Worm (Caenorhabditis elegans) whole organism, L3 larva: ENCODE results near the gene C27H6.8.

Experiments
- R02D3.7 ChIP-seq: fragments of 150-350 bp; optimal IDR thresholded peaks from 2 replicates; lab custom pipeline; 2014; ENCODE audit warnings: missing biosample characterization, missing genetic modification characterization
- aly-2 ChIP-seq: fragments of 150-350 bp; optimal IDR thresholded peaks from 2 replicates; lab custom pipeline; 2014; ENCODE audit warnings: missing biosample characterization, missing genetic modification characterization
- ama-1 ChIP-seq: fragments of 150-350 bp; optimal IDR thresholded peaks from 2 replicates; lab custom pipeline; 2018
- ceh-28 ChIP-seq: fragments of 150-350 bp; optimal IDR thresholded peaks from 2 replicates; lab custom pipeline; 2014; ENCODE audit warnings: missing biosample characterization, missing genetic modification reagents, missing genetic modification characterization
- ceh-9 ChIP-seq: sonication (generic microtip); optimal IDR thresholded peaks from 2 replicates; lab custom pipeline; 2018; ENCODE audit warnings: missing biosample characterization, missing genetic modification characterization
- daf-12 ChIP-seq: fragments of 150-350 bp; optimal IDR thresholded peaks from 2 replicates; lab custom pipeline; 2014; ENCODE audit warnings: missing biosample characterization, missing genetic modification reagents, missing genetic modification characterization
- egl-5 ChIP-seq: fragments of 150-350 bp; optimal IDR thresholded peaks from 2 replicates; lab custom pipeline; 2017; ENCODE audit warnings: missing biosample characterization, missing genetic modification reagents, missing genetic modification characterization, inconsistent platforms
- elt-1 ChIP-seq: fragments of 150-350 bp; optimal IDR thresholded peaks from 2 replicates; lab custom pipeline; 2014; ENCODE audit warnings: missing biosample characterization, missing genetic modification characterization
- elt-2 ChIP-seq: sonication (generic microtip); optimal IDR thresholded peaks from 2 replicates; lab custom pipeline; 2016; ENCODE audit warnings: missing genetic modification reagents, mild to moderate bottlenecking, missing genetic modification characterization, missing compliant biosample characterization
- elt-3 ChIP-seq, 3 experiments: fragments of 150-350 bp in 1 of 3; sonication (generic microtip) in 2 of 3; optimal IDR thresholded peaks; 2 replicates in 2 of 3; 4 replicates in 1 of 3; lab custom pipeline; 2014 to 2017; ENCODE audit warnings: missing biosample characterization in 3 of 3, missing genetic modification characterization in 3 of 3
- fkh-10 ChIP-seq: sonication (generic microtip); optimal IDR thresholded peaks from 2 replicates; lab custom pipeline; 2017; ENCODE audit warnings: missing biosample characterization, missing genetic modification reagents, missing genetic modification characterization
- fkh-2 ChIP-seq: fragments of 150-350 bp; optimal IDR thresholded peaks from 2 replicates; lab custom pipeline; 2014; ENCODE audit warnings: missing biosample characterization, missing genetic modification reagents, missing genetic modification characterization
- fos-1 ChIP-seq: fragments of 150-350 bp; optimal IDR thresholded peaks from 2 replicates; lab custom pipeline; 2014; ENCODE audit warnings: missing biosample characterization, missing genetic modification characterization
- hmg-11 ChIP-seq: sonication (generic microtip); optimal IDR thresholded peaks from 2 replicates; lab custom pipeline; 2016; ENCODE audit warnings: missing genetic modification characterization, missing compliant biosample characterization
- jun-1 ChIP-seq: fragments of 150-350 bp; optimal IDR thresholded peaks from 2 replicates; lab custom pipeline; 2014; ENCODE audit warnings: missing biosample characterization, missing genetic modification reagents, missing genetic modification characterization
- lin-15B ChIP-seq: fragments of 150-350 bp; optimal IDR thresholded peaks from 2 replicates; lab custom pipeline; 2014; ENCODE audit warnings: missing biosample characterization, missing genetic modification characterization
- lin-39 ChIP-seq: fragments of 150-350 bp; optimal IDR thresholded peaks from 2 replicates; lab custom pipeline; 2018; ENCODE audit warnings: missing biosample characterization, missing genetic modification reagents, missing genetic modification characterization
- mdl-1 ChIP-seq: fragments of 150-350 bp; optimal IDR thresholded peaks from 2 replicates; lab custom pipeline; 2014; ENCODE audit warnings: missing biosample characterization, missing genetic modification characterization
- mml-1 ChIP-seq: fragments of 150-350 bp; sonication (generic microtip); optimal IDR thresholded peaks from 3 replicates; lab custom pipeline; 2014; ENCODE audit warnings: missing biosample characterization, missing genetic modification characterization
- nfya-1 ChIP-seq: sonication (generic microtip); optimal IDR thresholded peaks from 2 replicates; lab custom pipeline; 2017; ENCODE audit warnings: missing genetic modification characterization, mild to moderate bottlenecking, missing compliant biosample characterization, antibody characterized with exemption, moderate library complexity; ENCODE audit not compliant: insufficient read depth
- nhr-11 ChIP-seq: fragments of 150-350 bp; optimal IDR thresholded peaks from 2 replicates; lab custom pipeline; 2014; ENCODE audit warnings: missing biosample characterization, missing genetic modification characterization
- nhr-12 ChIP-seq: fragments of 150-350 bp; optimal IDR thresholded peaks from 2 replicates; lab custom pipeline; 2014; ENCODE audit warnings: missing biosample characterization, missing genetic modification characterization
- nhr-25 ChIP-seq: sonication (generic microtip); optimal IDR thresholded peaks from 2 replicates; lab custom pipeline; 2017; ENCODE audit warnings: missing biosample characterization, missing genetic modification characterization
- nhr-28 ChIP-seq: fragments of 150-350 bp; optimal IDR thresholded peaks from 2 replicates; lab custom pipeline; 2014; ENCODE audit warnings: missing biosample characterization, missing genetic modification characterization
- nhr-67 ChIP-seq: fragments of 150-350 bp; optimal IDR thresholded peaks from 2 replicates; lab custom pipeline; 2014; ENCODE audit warnings: missing biosample characterization, missing genetic modification characterization
- nhr-76 ChIP-seq: fragments of 150-350 bp; sonication (generic microtip); optimal IDR thresholded peaks from 5 replicates; lab custom pipeline; 2014; ENCODE audit warnings: missing biosample characterization, missing genetic modification characterization
- pha-4 ChIP-seq: fragments of 150-350 bp; optimal IDR thresholded peaks from 2 replicates; lab custom pipeline; 2014; ENCODE audit warnings: missing biosample characterization, missing genetic modification reagents, missing genetic modification characterization
- pqm-1 ChIP-seq: fragments of 150-350 bp; optimal IDR thresholded peaks from 2 replicates; lab custom pipeline; 2017; ENCODE audit warnings: missing biosample characterization, missing genetic modification characterization, inconsistent platforms
- skn-1 ChIP-seq: fragments of 150-350 bp; optimal IDR thresholded peaks from 2 replicates; lab custom pipeline; 2014; ENCODE audit warnings: missing biosample characterization, missing genetic modification characterization
- tbx-2 ChIP-seq: sonication (generic microtip); optimal IDR thresholded peaks from 2 replicates; lab custom pipeline; 2016; ENCODE audit warnings: mild to moderate bottlenecking, missing genetic modification characterization, missing compliant biosample characterization
- unc-39 ChIP-seq: sonication (generic microtip); optimal IDR thresholded peaks from 4 replicates; lab custom pipeline; 2017; ENCODE audit warnings: missing biosample characterization, missing genetic modification characterization
- unc-62 ChIP-seq: fragments of 150-350 bp; sonication (generic microtip); optimal IDR thresholded peaks from 4 replicates; lab custom pipeline; 2014; ENCODE audit warnings: missing biosample characterization, missing genetic modification reagents, missing genetic modification characterization
- ztf-11 ChIP-seq: fragments of 150-350 bp; optimal IDR thresholded peaks from 2 replicates; lab custom pipeline; 2014; ENCODE audit warnings: missing biosample characterization, missing genetic modification characterization
- ztf-4 ChIP-seq: fragments of 150-350 bp; optimal IDR thresholded peaks from 2 replicates; lab custom pipeline; 2014; ENCODE audit warnings: missing biosample characterization, missing genetic modification characterization

Gene C27H6.8

ce11 chrV:9944093-9944492, 43.5 kb downstream of the C27H6.8 start, which contains the start of gene sre-28:
Gene sre-28, plus strand, starts transcription at chrV:9944393.
- TF ChIP-seq lin-15B (tag; lab: Kevin White, UChicago) (no peak), R02D3.7 (no peak), mml-1 (tag; lab: Kevin White, UChicago) (no peak), elt-2 (tag; lab: Kevin White, UChicago) (no peak), ceh-9 (tag; lab: Kevin White, UChicago) (no peak), nhr-12 (tag; lab: Kevin White, UChicago) (no peak), ztf-11 (tag; lab: Kevin White, UChicago) (no peak), tbx-2 (tag; lab: Kevin White, UChicago) (no peak), nhr-11 (tag; lab: Kevin White, UChicago) (no peak), nhr-76 (tag; lab: Kevin White, UChicago) (no peak), elt-1 (no peak), nfya-1 (tag; lab: Kevin White, UChicago) (no peak), aly-2 (tag; lab: Kevin White, UChicago) (no peak), lin-39 (tag; lab: Kevin White, UChicago) (no peak)
- TF ChIP-seq, all 47 proteins: peak for 0

DNA sequence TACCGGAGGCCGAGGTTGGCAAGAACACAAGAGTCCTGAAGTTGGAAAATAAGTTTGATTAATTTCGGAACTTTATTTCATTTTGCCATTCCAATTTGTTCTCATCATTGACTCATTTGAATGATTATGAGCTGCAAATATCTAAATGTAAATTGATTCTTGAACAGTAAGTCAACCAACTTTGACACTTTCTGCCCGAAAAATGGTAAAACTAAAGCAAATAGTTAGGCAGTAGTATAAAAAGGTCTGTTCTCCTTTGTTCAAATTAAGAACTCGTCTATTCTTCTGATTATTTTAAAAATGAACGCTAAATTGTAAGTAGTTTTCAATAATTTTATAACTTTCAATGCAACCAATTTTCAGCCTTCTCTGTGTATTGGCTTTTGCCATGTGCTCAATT, 44.5 kb downstream of the C27H6.8 start, which contains the start of gene fipr-12:
Gene fipr-12, plus strand, starts transcription at position 301 of the 400 bp plus-strand sequence.
- TF ChIP-seq fkh-2 (no peak), elt-3 (tag; optimal IDR thresholded peaks at IDR 0.05; lab: Kevin White, UChicago) (no peak), nhr-28 (tag; lab: Kevin White, UChicago) (no peak), mdl-1 (no peak), ztf-4 (tag; lab: Kevin White, UChicago) (no peak), unc-62 (GFP tag; lab: Kevin White, UChicago) (no peak), nhr-67 (tag; lab: Kevin White, UChicago) (no peak), fkh-10 (GFP tag; lab: Kevin White, UChicago) (no peak), daf-12 (no peak), aly-2 (tag; lab: Kevin White, UChicago) (no peak), ceh-28 (tag; lab: Kevin White, UChicago) (no peak), ama-1 (lab: Kevin White, UChicago) (no peak), hmg-11 (tag; lab: Kevin White, UChicago) (no peak), nhr-25 (no peak), nfya-1 (tag; lab: Kevin White, UChicago) (no peak), egl-5 (no peak)

DNA sequence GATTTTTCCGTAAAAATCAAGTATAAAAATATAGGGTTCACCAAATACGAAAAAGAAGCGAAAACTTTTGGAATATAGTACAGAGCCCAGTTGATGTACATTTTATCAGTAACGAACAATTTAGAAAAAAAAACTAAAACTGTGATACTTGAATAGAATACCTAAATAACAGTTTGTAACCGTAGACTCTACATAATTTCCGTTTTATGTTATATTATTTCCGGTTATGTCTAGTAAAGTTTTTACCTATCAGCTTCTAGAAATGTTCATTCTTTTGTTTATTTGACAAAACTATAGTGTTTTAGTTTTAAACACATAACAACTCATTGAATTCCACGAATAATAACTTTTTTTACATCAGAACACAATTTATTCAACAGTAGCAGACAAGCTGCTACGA, 50.2 kb downstream of the C27H6.8 start, which contains the start of gene srj-33:
Gene srj-33, minus strand, starts transcription at position 101 of the 400 bp plus-strand sequence.
- TF ChIP-seq aly-2 (tag; lab: Kevin White, UChicago) (no peak), hmg-11 (tag; lab: Kevin White, UChicago) (no peak), R02D3.7 (no peak), unc-39 (tag; lab: Kevin White, UChicago) (no peak), unc-62 (GFP tag; lab: Kevin White, UChicago) (no peak), nhr-67 (tag; lab: Kevin White, UChicago) (no peak), nhr-12 (tag; lab: Kevin White, UChicago) (no peak), jun-1 (no peak), ztf-4 (tag; lab: Kevin White, UChicago) (no peak), elt-1 (no peak), mdl-1 (no peak), pha-4 (tag; lab: Kevin White, UChicago) (no peak), skn-1 (tag; lab: Kevin White, UChicago) (no peak), elt-2 (tag; lab: Kevin White, UChicago) (no peak), daf-12 (no peak), fos-1 (tag; lab: Kevin White, UChicago) (no peak), ceh-28 (tag; lab: Kevin White, UChicago) (no peak), pqm-1 (tag; lab: Kevin White, UChicago) (no peak)
